Worm (Caenorhabditis elegans): ENCODE measurements around the gene F59E11.2.

ce11 chrV:8974889-8975422, 26.3 kb upstream of the F59E11.2 start, which contains the start of gene nhr-143:
- TF ChIP-seq him-1 (tag; optimal IDR thresholded peaks at IDR 0.05): no peak
- no peak for TF ChIP-seq dao-5 (tag; optimal IDR thresholded peaks at IDR 0.05)
- no peak for TF ChIP-seq W03F9.2 (tag; optimal IDR thresholded peaks at IDR 0.05)
